Worm (Caenorhabditis elegans) whole organism, midembryonic: Measurements from ENCODE around the gene srab-25.

Experiments
- T22C8.4 ChIP-seq: fragments of 200-800 bp; sonication (Bioruptor generic); IDR thresholded peaks from 2 replicates; pipeline ENCODE4 v1.3.6; 2022; ENCODE audit warnings: missing genetic modification characterization, missing compliant biosample characterization
- flt-1 ChIP-seq: fragments of 200-800 bp; sonication (Bioruptor generic); IDR thresholded peaks from 2 replicates; pipeline ENCODE4 v1.3.6; 2022; ENCODE audit warnings: missing genetic modification characterization, missing compliant biosample characterization
- med-1 ChIP-seq: sonication (generic microtip); optimal IDR thresholded peaks from 2 replicates; lab custom pipeline; 2017; ENCODE audit warnings: missing genetic modification characterization, mild to moderate bottlenecking, missing compliant biosample characterization, antibody characterized with exemption, missing genetic modification reagents; ENCODE audit not compliant: insufficient read depth

- TF ChIP-seq med-1 (GFP tag; lab: Kevin White, UChicago) (no peak), flt-1 (GFP tag; lab: Robert Waterston, UW) (no peak), T22C8.4 (GFP tag; lab: Robert Waterston, UW) (no peak)
Observed at ce11 chrV:1699228-1699795, 41.7 kb downstream of the srab-25 start.
